Worm (Caenorhabditis elegans): ENCODE data around the gene sul-3.

sul-3 gene

ce11 chrX:7794306-7794743 lies 39.7 kb downstream of the sul-3 start (continued):
- TF ChIP-seq zip-2 (tag; optimal IDR thresholded peaks at IDR 0.05) (no peak), nhr-102 (tag; optimal IDR thresholded peaks at IDR 0.05) (peak; percentile 75), daf-16 (GFP tag; optimal IDR thresholded peaks at IDR 0.05) (peak; percentile 47 to 81), daf-16 (tag; optimal IDR thresholded peaks at IDR 0.05) (peak; percentile 55), Y105C5A.15 (GFP tag; IDR thresholded peaks at IDR 0.05) (0 out of 2 replicates have a peak, but pooled peaks have one; percentile 4), madf-5 (GFP tag; IDR thresholded peaks at IDR 0.05) (peak in 1 of 2 experiments; percentile 64; a peak in 1 of 4 replicates), ceh-20 (GFP tag; IDR thresholded peaks at IDR 0.05) (peak; percentile 40; the same call in 1 of the 2 replicates), spr-1 (tag; optimal IDR thresholded peaks at IDR 0.05) (peak; percentile 7), sdz-12 (GFP tag; optimal IDR thresholded peaks at IDR 0.05) (peak; percentile 71), tag-97 (GFP tag; IDR thresholded peaks at IDR 0.05) (no peak), fos-1 (tag; optimal IDR thresholded peaks at IDR 0.05) (no peak), dpl-1 (GFP tag; optimal IDR thresholded peaks at IDR 0.05) (peak; percentile 26), mxl-2 (GFP tag; conservative IDR thresholded peaks at IDR 0.05) (no peak), mxl-3 (GFP tag; optimal IDR thresholded peaks at IDR 0.05) (peak; percentile 54), ztf-7 (tag; optimal IDR thresholded peaks at IDR 0.05) (peak; percentile 7), spr-3 (GFP tag; optimal IDR thresholded peaks at IDR 0.05) (peak; percentile 24), gei-8 (GFP tag; optimal IDR thresholded peaks at IDR 0.05) (peak; percentile 83), daf-19 (GFP tag; conservative IDR thresholded peaks at IDR 0.05) (peak; percentile 36; the same call in 1 of the 2 replicates), dmd-9 (GFP tag; IDR thresholded peaks at IDR 0.05) (peak; percentile 72; the same call in 1 of the 2 replicates), dmd-6 (GFP tag; IDR thresholded peaks at IDR 0.05) (peak; percentile 48; the same call in 1 of the 2 replicates), skn-1 (tag; optimal IDR thresholded peaks at IDR 0.05) (no peak), pqm-1 (tag; optimal IDR thresholded peaks at IDR 0.05) (no peak), lin-1 (GFP tag; IDR thresholded peaks at IDR 0.05) (0 out of 2 replicates have a peak, but pooled peaks have one; percentile 32), F10B5.3 (tag; optimal IDR thresholded peaks at IDR 0.05) (peak; percentile 34), php-3 (GFP tag; IDR thresholded peaks at IDR 0.05) (no peak), ZK337.2 (GFP tag; IDR thresholded peaks at IDR 0.05) (0 out of 2 replicates have a peak, but pooled peaks have one; percentile 41), nhr-237 (tag; optimal IDR thresholded peaks at IDR 0.05) (no peak), lsy-2 (tag; optimal IDR thresholded peaks at IDR 0.05) (peak in 1 of 2 experiments; percentile 47), cey-2 (tag; optimal IDR thresholded peaks at IDR 0.05; ENCODE audit: borderline replicate concordance, insufficient read depth) (no peak), F26F4.8 (GFP tag; conservative IDR thresholded peaks at IDR 0.05) (peak; percentile 65; the same call in 1 of the 2 replicates), tra-1 (GFP tag; IDR thresholded peaks at IDR 0.05) (no peak), mep-1 (tag; optimal IDR thresholded peaks at IDR 0.05) (peak; percentile 40), nhr-10 (tag; optimal IDR thresholded peaks at IDR 0.05) (no peak), lin-13 (GFP tag; optimal IDR thresholded peaks at IDR 0.05) (no peak), R02D3.7 (tag; optimal IDR thresholded peaks at IDR 0.05) (no peak), T20F7.1 (GFP tag; optimal IDR thresholded peaks at IDR 0.05) (no peak), mes-2 (tag; optimal IDR thresholded peaks at IDR 0.05; ENCODE audit: poor library complexity, severe bottlenecking) (peak; percentile 46), mdt-29 (GFP tag; IDR thresholded peaks at IDR 0.05) (no peak), vab-7 (GFP tag; IDR thresholded peaks at IDR 0.05) (peak; percentile 74), Y48G9A.11 (GFP tag; IDR thresholded peaks at IDR 0.05) (peak; percentile 73; the same call in 1 of the 2 replicates), ctbp-1 (GFP tag; IDR thresholded peaks at IDR 0.05) (peak; percentile 83), lir-3 (tag; optimal IDR thresholded peaks at IDR 0.05) (peak; percentile 68), nhr-77 (tag; optimal IDR thresholded peaks at IDR 0.05) (peak; percentile 41), snpc-4 (tag; optimal IDR thresholded peaks at IDR 0.05) (no peak), dmd-8 (GFP tag; IDR thresholded peaks at IDR 0.05) (peak; percentile 83), aha-1 (tag) (no peak), egl-27 (tag; optimal IDR thresholded peaks at IDR 0.05) (no peak), F49E8.2 (tag; optimal IDR thresholded peaks at IDR 0.05; ENCODE audit: borderline replicate concordance) (peak; percentile 51), nhr-25 (tag; optimal IDR thresholded peaks at IDR 0.05; ENCODE audit: borderline replicate concordance, insufficient read depth) (peak; percentile 1), lim-7 (GFP tag; IDR thresholded peaks at IDR 0.05) (peak; percentile 81), snpc-1.2 (GFP tag; IDR thresholded peaks at IDR 0.05) (peak; percentile 89)

Data from whole organism, L4 larva.